Worm (Caenorhabditis elegans): ENCODE measurements around the gene F53C11.4.

F53C11.4 gene

ce11 chrV:13763723-13764122, 23.4 kb downstream of the F53C11.4 start:
- no peak for TF ChIP-seq him-1 (tag; optimal IDR thresholded peaks at IDR 0.05)
- no peak for TF ChIP-seq lin-35 (GFP tag; optimal IDR thresholded peaks at IDR 0.05)
- TF ChIP-seq gei-17 (GFP tag; optimal IDR thresholded peaks at IDR 0.05): no peak
- TF ChIP-seq nfya-1 (tag; optimal IDR thresholded peaks at IDR 0.05; ENCODE audit: borderline replicate concordance, insufficient read depth): no peak
- TF ChIP-seq C06A6.2 (GFP tag; conservative IDR thresholded peaks at IDR 0.05): no peak
- no peak for TF ChIP-seq nhr-27 (tag; optimal IDR thresholded peaks at IDR 0.05)
- no peak for TF ChIP-seq hrde-1 (tag; optimal IDR thresholded peaks at IDR 0.05; ENCODE audit: borderline replicate concordance)
- no peak for TF ChIP-seq rpc-1 (optimal IDR thresholded peaks at IDR 0.05)
- TF ChIP-seq rpc-1 (tag; optimal IDR thresholded peaks at IDR 0.05): no peak
- no peak for TF ChIP-seq efl-1 (GFP tag; optimal IDR thresholded peaks at IDR 0.05)
- TF ChIP-seq ekl-4 (GFP tag; IDR thresholded peaks at IDR 0.05): no peak
- TF ChIP-seq F57A8.1 (GFP tag; optimal IDR thresholded peaks at IDR 0.05): no peak
- no peak for TF ChIP-seq rcor-1 (GFP tag; IDR thresholded peaks at IDR 0.05)
- no peak for TF ChIP-seq bed-1 (GFP tag; IDR thresholded peaks at IDR 0.05)
- no peak for TF ChIP-seq aptf-3 (GFP tag; IDR thresholded peaks at IDR 0.05)
- no peak for TF ChIP-seq hlh-12 (tag; optimal IDR thresholded peaks at IDR 0.05)
- TF ChIP-seq ztf-26 (tag; optimal IDR thresholded peaks at IDR 0.05): no peak
- no peak for TF ChIP-seq fkh-3 (tag; optimal IDR thresholded peaks at IDR 0.05)

DNA sequence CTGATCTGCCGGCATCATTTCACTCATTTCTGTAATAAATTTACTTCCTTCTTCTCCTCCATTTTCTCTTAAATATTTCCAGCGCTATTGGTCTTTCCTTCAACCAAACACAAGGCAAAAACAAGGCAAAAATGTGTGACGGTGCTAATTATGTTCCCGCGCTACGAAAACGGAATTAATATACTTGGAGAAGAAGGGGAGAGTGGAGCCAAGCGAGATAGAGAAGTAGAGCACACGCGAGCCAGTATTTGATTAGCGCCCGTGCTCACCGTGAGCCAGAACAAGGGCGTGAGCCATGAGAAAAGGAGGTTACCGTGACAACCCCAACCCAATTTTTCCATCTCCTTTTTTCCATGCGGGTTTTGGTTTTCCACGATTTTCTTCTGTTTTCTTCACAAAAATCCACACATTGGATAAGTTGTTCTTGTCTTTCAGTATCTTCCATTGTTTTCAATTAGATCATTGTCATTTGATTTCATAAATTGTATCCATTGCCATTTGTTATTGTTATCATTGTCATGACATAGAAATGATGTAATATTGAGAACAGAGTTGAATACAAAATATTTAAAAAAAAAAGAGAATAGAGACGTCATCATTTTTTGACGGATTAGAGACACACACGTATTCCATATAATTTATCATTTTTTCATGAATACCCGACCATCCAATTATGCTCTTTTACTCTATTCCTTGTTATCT, 24.6 kb downstream of the F53C11.4 start, which contains the start of gene F20G2.6:
TSS of gene F20G2.6 (plus strand) at position 652 of the 702 bp plus-strand sequence.
- no peak for TF ChIP-seq mcd-1 (GFP tag; IDR thresholded peaks at IDR 0.05)
- no peak for TF ChIP-seq F23B12.7 (tag; optimal IDR thresholded peaks at IDR 0.05; ENCODE audit: insufficient read depth)
- no peak for TF ChIP-seq ekl-4 (GFP tag; IDR thresholded peaks at IDR 0.05)
- no peak for TF ChIP-seq somi-1 (GFP tag; optimal IDR thresholded peaks at IDR 0.05)
- no peak for TF ChIP-seq mes-4 (tag; optimal IDR thresholded peaks at IDR 0.05)
- no peak for TF ChIP-seq nhr-179 (tag; optimal IDR thresholded peaks at IDR 0.05)
- TF ChIP-seq F22D6.2 (tag; optimal IDR thresholded peaks at IDR 0.05): no peak
- no peak for TF ChIP-seq chd-7 (tag; optimal IDR thresholded peaks at IDR 0.05)
- no peak for TF ChIP-seq B0336.3 (GFP tag; IDR thresholded peaks at IDR 0.05)

ce11 chrV:13757349-13757748, 29.8 kb downstream of the F53C11.4 start:
- TF ChIP-seq F49E8.2 (tag; optimal IDR thresholded peaks at IDR 0.05; ENCODE audit: insufficient read depth) (no peak), ztf-26 (tag; optimal IDR thresholded peaks at IDR 0.05) (no peak), attf-5 (GFP tag; optimal IDR thresholded peaks at IDR 0.05) (peak; percentile 20), tbp1 (GFP tag; optimal IDR thresholded peaks at IDR 0.05) (no peak), madf-10 (tag; optimal IDR thresholded peaks at IDR 0.05) (no peak)

DNA sequence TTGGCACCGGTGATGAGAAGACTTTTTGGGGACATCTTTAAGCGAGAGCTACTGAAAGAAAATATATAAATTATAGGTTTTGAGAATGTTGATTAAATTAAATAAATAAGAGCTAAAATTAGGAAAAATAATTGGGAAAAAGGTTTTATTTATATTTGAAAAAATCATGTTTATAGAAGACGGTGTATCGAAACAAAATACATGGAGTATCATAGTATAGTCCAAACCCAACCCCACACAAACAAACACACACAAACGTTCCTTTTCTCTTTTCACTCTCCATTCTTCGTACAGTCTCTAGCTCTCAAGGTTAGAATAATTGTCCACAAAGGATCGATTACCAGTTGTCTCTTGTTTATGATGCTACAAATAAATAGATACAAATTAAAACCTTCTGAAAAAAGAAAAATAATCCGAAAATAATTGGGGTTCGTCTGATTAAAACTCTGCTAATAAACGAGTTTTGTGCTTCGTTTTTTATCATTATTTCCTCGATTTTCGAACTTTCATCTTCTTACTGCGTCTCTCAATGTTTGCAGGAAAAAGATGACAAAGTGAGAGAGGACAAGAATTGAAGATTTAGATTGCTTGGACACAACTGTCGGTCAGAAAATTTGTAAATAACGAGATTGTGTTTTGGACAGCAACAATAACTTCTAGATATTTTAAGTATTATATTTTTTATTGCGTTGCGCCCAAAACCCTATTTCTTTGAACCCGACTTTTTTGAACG, 30.6 kb downstream of the F53C11.4 start, which contains the start of gene F20G2.2:
TSS of gene F20G2.2 (minus strand) at position 51 of the 733 bp plus-strand sequence.
- TF ChIP-seq B0035.1 (tag; optimal IDR thresholded peaks at IDR 0.05) (no peak), nhr-80 (tag; optimal IDR thresholded peaks at IDR 0.05) (peak; percentile 23)

Data from whole organism, young adult.